Fruit fly (Drosophila melanogaster) whole organism, embryonic: ENCODE measurements around the gene unc-119.

ENCODE experiments used
- B-H2 ChIP-seq: fragments of 200-800 bp; sonication (Bioruptor generic); optimal IDR thresholded peaks from 2 replicates; lab custom pipeline; 2018; ENCODE audit warnings: missing biosample characterization, mild to moderate bottlenecking, missing genetic modification characterization
- Bdp1 ChIP-seq: fragments of 200-800 bp; sonication (Bioruptor generic); optimal IDR thresholded peaks from 3 replicates; lab custom pipeline; 2016; ENCODE audit warnings: missing biosample characterization, missing genetic modification characterization
- CG10274 ChIP-seq: fragments of 200-800 bp; sonication (Bioruptor generic); optimal IDR thresholded peaks from 3 replicates; lab custom pipeline; 2017; ENCODE audit warnings: missing biosample characterization, mild to moderate bottlenecking, missing genetic modification characterization
- CG10366 ChIP-seq: fragments of 200-800 bp; sonication (Bioruptor generic); IDR thresholded peaks from 2 replicates; pipeline ENCODE4 v1.3.6; 2022; ENCODE audit warnings: missing biosample characterization, missing genetic modification characterization
- CG10462 ChIP-seq: fragments of 200-800 bp; sonication (Bioruptor generic); optimal IDR thresholded peaks from 2 replicates; lab custom pipeline; 2016; ENCODE audit warnings: missing biosample characterization, missing genetic modification characterization
- CG10543 ChIP-seq: fragments of 200-800 bp; sonication (Bioruptor generic); optimal IDR thresholded peaks from 3 replicates; lab custom pipeline; 2017; ENCODE audit warnings: missing biosample characterization, mild to moderate bottlenecking, missing genetic modification characterization, moderate library complexity
- CG10654 ChIP-seq: fragments of 200-800 bp; sonication (Bioruptor generic); optimal IDR thresholded peaks from 2 replicates; lab custom pipeline; 2016; ENCODE audit warnings: missing biosample characterization, missing genetic modification characterization
- CG12071 ChIP-seq: fragments of 200-800 bp; sonication (Bioruptor generic); optimal IDR thresholded peaks from 3 replicates; lab custom pipeline; 2018; ENCODE audit warnings: missing biosample characterization, mild to moderate bottlenecking, missing genetic modification characterization
- CG12155 ChIP-seq: fragments of 200-800 bp; sonication (Bioruptor generic); optimal IDR thresholded peaks from 3 replicates; lab custom pipeline; 2016; ENCODE audit warnings: missing biosample characterization, missing genetic modification characterization
- CG15514 ChIP-seq: fragments of 200-800 bp; sonication (Bioruptor generic); optimal IDR thresholded peaks from 3 replicates; lab custom pipeline; 2017; ENCODE audit warnings: missing biosample characterization, missing genetic modification characterization, mild to moderate bottlenecking, moderate library complexity, missing genetic modification reagents
- CG17359 ChIP-seq: fragments of 200-800 bp; sonication (Bioruptor generic); optimal IDR thresholded peaks from 3 replicates; lab custom pipeline; 2018; ENCODE audit warnings: missing biosample characterization, mild to moderate bottlenecking, missing genetic modification characterization, moderate library complexity
- CG17568 ChIP-seq: fragments of 200-800 bp; sonication (Bioruptor generic); optimal IDR thresholded peaks from 2 replicates; lab custom pipeline; 2018; ENCODE audit warnings: missing biosample characterization, mild to moderate bottlenecking, missing genetic modification characterization, moderate library complexity
- CG17829 ChIP-seq: fragments of 200-800 bp; optimal IDR thresholded peaks from 2 replicates; lab custom pipeline; 2019; ENCODE audit warnings: missing biosample characterization, mild to moderate bottlenecking, missing genetic modification characterization, moderate library complexity
- CG2199 ChIP-seq: fragments of 200-800 bp; sonication (Bioruptor generic); IDR thresholded peaks from 3 replicates; pipeline ENCODE4 v1.3.6; 2022; ENCODE audit warnings: missing biosample characterization, missing genetic modification characterization
- CG32532 ChIP-seq: fragments of 200-800 bp; sonication (Bioruptor generic); IDR thresholded peaks from 2 replicates; pipeline ENCODE4 v1.3.6; 2022; ENCODE audit warnings: missing biosample characterization, missing genetic modification characterization
- CG4328 ChIP-seq: fragments of 200-800 bp; sonication (Bioruptor generic); optimal IDR thresholded peaks from 3 replicates; lab custom pipeline; 2017; ENCODE audit warnings: missing biosample characterization, missing genetic modification reagents, missing genetic modification characterization
- CG6272 ChIP-seq: fragments of 200-800 bp; sonication (Bioruptor generic); IDR thresholded peaks from 2 replicates; pipeline ENCODE4 v1.3.6; 2022; ENCODE audit warnings: missing biosample characterization, missing genetic modification characterization
- CG8290 ChIP-seq, 3 experiments: fragments of 200-800 bp; sonication (Bioruptor generic); optimal IDR thresholded peaks; 2 replicates each; lab custom pipeline; 2016 to 2019; ENCODE audit warnings: missing biosample characterization in 3 of 3, missing genetic modification characterization in 3 of 3, mild to moderate bottlenecking in 2 of 3, moderate library complexity in 1 of 3
- Deaf1 ChIP-seq: fragments of 200-800 bp; optimal IDR thresholded peaks from 3 replicates; lab custom pipeline; 2019; ENCODE audit warnings: missing biosample characterization, mild to moderate bottlenecking, missing genetic modification characterization, moderate library complexity
- Dip3 ChIP-seq: fragments of 200-800 bp; sonication (Bioruptor generic); optimal IDR thresholded peaks from 3 replicates; lab custom pipeline; 2016; ENCODE audit warnings: missing biosample characterization, missing genetic modification characterization
- HLH54F ChIP-seq: fragments of 200-800 bp; sonication (Bioruptor generic); optimal IDR thresholded peaks from 3 replicates; lab custom pipeline; 2016; ENCODE audit warnings: missing biosample characterization, missing genetic modification characterization
- Hr3 ChIP-seq: fragments of 200-800 bp; sonication (Bioruptor generic); optimal IDR thresholded peaks from 3 replicates; lab custom pipeline; 2016; ENCODE audit warnings: missing biosample characterization, missing genetic modification characterization
- Nf-YA ChIP-seq: fragments of 200-800 bp; sonication (Bioruptor generic); IDR thresholded peaks from 2 replicates; pipeline ENCODE4 v1.3.6; 2022; ENCODE audit warnings: missing biosample characterization, missing genetic modification characterization
- Ravus ChIP-seq: fragments of 200-800 bp; sonication (Bioruptor generic); IDR thresholded peaks from 2 replicates; pipeline ENCODE4 v1.3.6; 2022; ENCODE audit warnings: missing biosample characterization, missing genetic modification characterization
- Rx ChIP-seq: fragments of 200-800 bp; sonication (Bioruptor generic); IDR thresholded peaks from 2 replicates; pipeline ENCODE4 v1.3.6; 2022; ENCODE audit warnings: missing biosample characterization, missing genetic modification characterization
- Spps ChIP-seq: fragments of 200-800 bp; sonication (Bioruptor generic); optimal IDR thresholded peaks from 2 replicates; lab custom pipeline; 2018; ENCODE audit warnings: missing biosample characterization, mild to moderate bottlenecking, missing genetic modification characterization
- Sry-δ ChIP-seq: fragments of 200-800 bp; sonication (Bioruptor generic); optimal IDR thresholded peaks from 2 replicates; lab custom pipeline; 2016; ENCODE audit warnings: missing biosample characterization, missing genetic modification characterization
- Tbp ChIP-seq: fragments of >200 bp; optimal IDR thresholded peaks from 2 replicates; lab custom pipeline; 2018; ENCODE audit warnings: missing biosample characterization, missing genetic modification characterization
- ac ChIP-seq: fragments of 200-800 bp; sonication (Bioruptor generic); optimal IDR thresholded peaks from 3 replicates; lab custom pipeline; 2017; ENCODE audit warnings: missing biosample characterization, mild to moderate bottlenecking, missing genetic modification characterization
- al ChIP-seq: fragments of 200-800 bp; sonication (Bioruptor generic); IDR thresholded peaks from 2 replicates; pipeline ENCODE4 v1.3.6; 2022; ENCODE audit warnings: missing biosample characterization, missing genetic modification characterization
- az2 ChIP-seq: fragments of 200-800 bp; sonication (Bioruptor generic); optimal IDR thresholded peaks from 3 replicates; lab custom pipeline; 2016; ENCODE audit warnings: missing biosample characterization, missing genetic modification characterization
- btn ChIP-seq: fragments of 200-800 bp; sonication (Bioruptor generic); optimal IDR thresholded peaks from 2 replicates; lab custom pipeline; 2016; ENCODE audit warnings: missing biosample characterization, missing genetic modification characterization
- chif ChIP-seq, 2 experiments: fragments of 200-800 bp; sonication (Bioruptor generic); optimal IDR thresholded peaks; 3 replicates each; lab custom pipeline; 2016; ENCODE audit warnings: missing biosample characterization in 2 of 2, missing genetic modification characterization in 2 of 2
- dm ChIP-seq: fragments of 200-800 bp; sonication (Bioruptor generic); optimal IDR thresholded peaks from 3 replicates; lab custom pipeline; 2016; ENCODE audit warnings: missing biosample characterization, missing genetic modification characterization
- emc ChIP-seq: fragments of 200-800 bp; sonication (Bioruptor generic); optimal IDR thresholded peaks from 2 replicates; lab custom pipeline; 2016; ENCODE audit warnings: missing biosample characterization, missing genetic modification characterization
- hkb ChIP-seq, 2 experiments: fragments of 200-800 bp in 1 of 2; fragments of >200 bp in 1 of 2; sonication (Bioruptor generic) in 1 of 2; IDR thresholded peaks in 1 of 2; optimal IDR thresholded peaks in 1 of 2; 2 replicates each; pipeline versions ENCODE4 v1.3.6 to Lab custom; 2017 to 2022; ENCODE audit warnings: missing biosample characterization in 1 of 2, missing genetic modification characterization in 1 of 2
- jumu ChIP-seq: fragments of 200-800 bp; sonication (Bioruptor generic); optimal IDR thresholded peaks from 3 replicates; lab custom pipeline; 2016; ENCODE audit warnings: missing biosample characterization, missing genetic modification characterization
- pb ChIP-seq: fragments of 200-800 bp; sonication (Bioruptor generic); optimal IDR thresholded peaks from 3 replicates; lab custom pipeline; 2016; ENCODE audit warnings: missing biosample characterization, missing genetic modification characterization
- pho ChIP-seq: fragments of 200-800 bp; sonication (Bioruptor generic); optimal IDR thresholded peaks from 2 replicates; lab custom pipeline; 2016; ENCODE audit warnings: missing biosample characterization, missing genetic modification characterization
- row ChIP-seq: fragments of 200-800 bp; sonication (Bioruptor generic); IDR thresholded peaks from 3 replicates; pipeline ENCODE4 v1.3.6; 2022; ENCODE audit warnings: missing biosample characterization, missing genetic modification characterization
- salm ChIP-seq: fragments of 200-800 bp; sonication (Bioruptor generic); optimal IDR thresholded peaks from 2 replicates; lab custom pipeline; 2018; ENCODE audit warnings: missing biosample characterization, mild to moderate bottlenecking, missing genetic modification characterization
- schlank ChIP-seq: fragments of 200-800 bp; sonication (Bioruptor generic); optimal IDR thresholded peaks from 2 replicates; lab custom pipeline; 2018; ENCODE audit warnings: missing biosample characterization, mild to moderate bottlenecking, missing genetic modification characterization
- sens ChIP-seq: fragments of 200-800 bp; sonication (Bioruptor generic); peaks from one replicate; lab custom pipeline; 2016; ENCODE audit warnings: missing biosample characterization, missing genetic modification characterization
- slbo ChIP-seq: fragments of 200-800 bp; sonication (Bioruptor generic); IDR thresholded peaks from 2 replicates; pipeline ENCODE4 v1.3.6; 2022; ENCODE audit warnings: missing biosample characterization, missing genetic modification characterization
- sna ChIP-seq: fragments of 200-800 bp; sonication (Bioruptor generic); IDR thresholded peaks from 2 replicates; pipeline ENCODE4 v1.3.6; 2022; ENCODE audit warnings: missing biosample characterization, missing genetic modification characterization; ENCODE audit not compliant: partially characterized antibody
- sr ChIP-seq: fragments of 200-800 bp; sonication (Bioruptor generic); IDR thresholded peaks from 3 replicates; pipeline ENCODE4 v1.3.6; 2022; ENCODE audit warnings: missing biosample characterization, missing genetic modification characterization
- ssp ChIP-seq: fragments of 200-800 bp; sonication (Bioruptor generic); IDR thresholded peaks from 2 replicates; pipeline ENCODE4 v1.3.6; 2022; ENCODE audit warnings: missing biosample characterization, missing genetic modification characterization
- tup ChIP-seq: fragments of 200-800 bp; sonication (Bioruptor generic); optimal IDR thresholded peaks from 2 replicates; lab custom pipeline; 2016; ENCODE audit warnings: missing biosample characterization, mild to moderate bottlenecking, missing genetic modification characterization, moderate library complexity
- unpg ChIP-seq: fragments of 200-800 bp; sonication (Bioruptor generic); optimal IDR thresholded peaks from 3 replicates; lab custom pipeline; 2018; ENCODE audit warnings: missing biosample characterization, mild to moderate bottlenecking, missing genetic modification characterization, moderate library complexity
- wdn ChIP-seq: fragments of 200-800 bp; sonication (Bioruptor generic); IDR thresholded peaks from 2 replicates; pipeline ENCODE4 v1.3.6; 2022; ENCODE audit warnings: missing biosample characterization, missing genetic modification characterization
- yki ChIP-seq: fragments of >200 bp; optimal IDR thresholded peaks from 3 replicates; lab custom pipeline; 2018
- zfh1 ChIP-seq: fragments of 200-800 bp; sonication (Bioruptor generic); IDR thresholded peaks from 3 replicates; pipeline ENCODE4 v1.3.6; 2022; ENCODE audit warnings: missing biosample characterization, missing genetic modification characterization

unc-119 gene

DNA sequence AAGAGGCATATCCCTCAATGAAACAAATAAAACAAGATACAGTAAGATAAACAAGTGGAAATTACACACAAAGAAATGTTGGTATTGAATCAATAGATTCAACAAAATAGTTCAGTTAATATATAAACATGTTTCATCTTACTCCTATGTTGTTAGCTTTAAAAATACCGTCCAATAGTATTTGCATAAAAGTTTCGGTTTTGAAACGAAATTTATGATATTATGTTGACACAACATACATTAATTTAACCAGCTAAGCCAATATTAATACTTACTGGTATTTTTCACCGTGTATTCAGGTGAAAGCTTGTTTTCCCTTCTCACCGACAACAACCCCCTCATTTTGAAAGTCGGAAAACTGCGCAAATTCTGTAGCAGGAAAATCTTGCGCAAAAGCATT, 47.4 kb upstream of the unc-119 start (continued):
- TF ChIP-seq chif (GFP tag; optimal IDR thresholded peaks at IDR 0.05; lab: Kevin White, UChicago), result peak in 1 of 2 experiments; percentile 63
- peak; percentile 63 for TF ChIP-seq slbo (GFP tag; lab: Robert Waterston, UW)
- TF ChIP-seq Hr3 (GFP tag; lab: Kevin White, UChicago), result peak; percentile 46
- peak; percentile 76 for TF ChIP-seq unpg (GFP tag; lab: Kevin White, UChicago)
- TF ChIP-seq CG32532 (GFP tag; lab: Robert Waterston, UW), result peak; percentile 55; the same call in 1 of the 2 replicates
- TF ChIP-seq Sry-δ, result peak; percentile 6
- peak; percentile 57 for TF ChIP-seq pho (GFP tag; lab: Kevin White, UChicago)
- TF ChIP-seq HLH54F (GFP tag; lab: Kevin White, UChicago), result peak; percentile 20
- no peak for TF ChIP-seq CG6272
- TF ChIP-seq al (GFP tag; lab: Robert Waterston, UW), result 0 out of 2 replicates have a peak, but pooled peaks have one; percentile 11
- TF ChIP-seq sens, result peak; percentile 90
- TF ChIP-seq yki (lab: Kevin White, UChicago), result no peak
- peak; percentile 74 for TF ChIP-seq row (GFP tag; lab: Robert Waterston, UW)
- no peak for TF ChIP-seq wdn
- TF ChIP-seq CG10366 (GFP tag; lab: Robert Waterston, UW), result peak; percentile 31
- peak; percentile 57 for TF ChIP-seq salm
- TF ChIP-seq pb (GFP tag; lab: Kevin White, UChicago), result peak; percentile 41
- TF ChIP-seq CG4328 (GFP tag; lab: Kevin White, UChicago), result peak; percentile 49
- peak; percentile 32 for TF ChIP-seq Deaf1 (tag; lab: Kevin White, UChicago)
- peak; percentile 26; the same call in 1 of the 2 replicates for TF ChIP-seq ssp
- TF ChIP-seq btn (GFP tag; lab: Kevin White, UChicago), result no peak
- peak; percentile 1 for TF ChIP-seq CG10462 (GFP tag; lab: Kevin White, UChicago)
- TF ChIP-seq Rx (GFP tag; lab: Robert Waterston, UW), result no peak
- TF ChIP-seq zfh1 (GFP tag; lab: Robert Waterston, UW), result no peak; the same call in 2 of the 3 replicates
- TF ChIP-seq tup (GFP tag; lab: Kevin White, UChicago), result no peak
- peak; percentile 61 for TF ChIP-seq az2 (GFP tag; lab: Kevin White, UChicago)
- TF ChIP-seq CG10654 (GFP tag; lab: Kevin White, UChicago), result peak; percentile 13
- no peak for TF ChIP-seq CG2199 (GFP tag; lab: Robert Waterston, UW)
- no peak for TF ChIP-seq ac (GFP tag; lab: Kevin White, UChicago)
- TF ChIP-seq CG17568 (GFP tag; lab: Kevin White, UChicago), result peak; percentile 64
- TF ChIP-seq schlank (tag; lab: Kevin White, UChicago), result peak; percentile 33
- TF ChIP-seq Nf-YA (GFP tag; lab: Robert Waterston, UW), result no peak
- peak; percentile 45 for TF ChIP-seq CG12155
- TF ChIP-seq CG17829 (tag; lab: Kevin White, UChicago), result peak; percentile 48
- TF ChIP-seq CG10274 (GFP tag; lab: Kevin White, UChicago), result no peak
- no peak for TF ChIP-seq emc (GFP tag; lab: Kevin White, UChicago)
- TF ChIP-seq CG15514 (GFP tag; lab: Kevin White, UChicago), result peak; percentile 44
- peak; percentile 32 for TF ChIP-seq dm (GFP tag; lab: Kevin White, UChicago)
- peak; percentile 45 for TF ChIP-seq CG10543 (GFP tag; lab: Kevin White, UChicago)
- peak; percentile 78 for TF ChIP-seq CG17359 (tag; lab: Kevin White, UChicago)
- peak; percentile 35 for TF ChIP-seq Spps (tag; lab: Kevin White, UChicago)
- TF ChIP-seq B-H2, result peak; percentile 56
- no peak for TF ChIP-seq Ravus (GFP tag; lab: Robert Waterston, UW)
- no peak for TF ChIP-seq sr (GFP tag; lab: Robert Waterston, UW)
- TF ChIP-seq jumu, result peak; percentile 35
- TF ChIP-seq Dip3 (GFP tag; lab: Kevin White, UChicago), result no peak
- no peak for TF ChIP-seq hkb (optimal IDR thresholded peaks at IDR 0.05; lab: Kevin White, UChicago)
- peak; percentile 72 for TF ChIP-seq hkb (GFP tag; IDR thresholded peaks at IDR 0.05; lab: Robert Waterston, UW)
- TF ChIP-seq Bdp1 (GFP tag; lab: Kevin White, UChicago), result peak; percentile 25
- peak; percentile 10 for TF ChIP-seq CG8290 (GFP tag; optimal IDR thresholded peaks at IDR 0.05; lab: Kevin White, UChicago)
- peak in 1 of 2 experiments; percentile 78 for TF ChIP-seq CG8290 (tag; optimal IDR thresholded peaks at IDR 0.05; lab: Kevin White, UChicago)
- no peak for TF ChIP-seq sna (GFP tag; lab: Robert Waterston, UW)
- peak; percentile 72 for TF ChIP-seq CG12071
- TF ChIP-seq Tbp (GFP tag; lab: Kevin White, UChicago), result no peak
